Fruit fly (Drosophila melanogaster): ENCODE data around the gene Mcr.

dm6 chr2L:8033756-8034155 is 49.0 kb downstream of the Mcr start:
- TF ChIP-seq Dif (GFP tag; optimal IDR thresholded peaks at IDR 0.05; ENCODE audit: partially characterized antibody) (no peak), rgr (GFP tag; optimal IDR thresholded peaks at IDR 0.05) (no peak), pan (optimal IDR thresholded peaks at IDR 0.05) (no peak)
